Fruit fly (Drosophila melanogaster) whole organism, embryonic: ENCODE data around the gene eIF3h.
A peak's percentile ranks its signal among the peaks of the same experiment; 100 is the strongest.

ENCODE experiments used
- Blimp-1 ChIP-seq: fragments of 200-800 bp; sonication (Bioruptor generic); optimal IDR thresholded peaks from 3 replicates; lab custom pipeline; 2018; ENCODE audit warnings: missing biosample characterization, missing genetic modification characterization, mild to moderate bottlenecking, moderate library complexity, missing genetic modification reagents
- CG10543 ChIP-seq: fragments of 200-800 bp; sonication (Bioruptor generic); optimal IDR thresholded peaks from 3 replicates; lab custom pipeline; 2017; ENCODE audit warnings: missing biosample characterization, mild to moderate bottlenecking, missing genetic modification characterization, moderate library complexity
- CG11696 ChIP-seq: fragments of 200-800 bp; sonication (Bioruptor generic); IDR thresholded peaks from 2 replicates; pipeline ENCODE4 v1.3.6; 2022; ENCODE audit warnings: missing biosample characterization, missing genetic modification characterization
- CG12769 ChIP-seq: fragments of 200-800 bp; sonication (Bioruptor generic); optimal IDR thresholded peaks from 2 replicates; lab custom pipeline; 2019; ENCODE audit warnings: missing biosample characterization, mild to moderate bottlenecking, missing genetic modification characterization, moderate library complexity
- CG13894 ChIP-seq: fragments of 200-800 bp; sonication (Bioruptor generic); optimal IDR thresholded peaks from 3 replicates; lab custom pipeline; 2018; ENCODE audit warnings: missing biosample characterization, mild to moderate bottlenecking, missing genetic modification characterization, moderate library complexity
- CG14860 ChIP-seq: fragments of 200-800 bp; sonication (Bioruptor generic); IDR thresholded peaks from 3 replicates; pipeline ENCODE4 v1.3.6; 2022; ENCODE audit warnings: missing biosample characterization, missing genetic modification characterization; ENCODE audit not compliant: partially characterized antibody
- CG14965 ChIP-seq: fragments of 200-800 bp; sonication (Bioruptor generic); optimal IDR thresholded peaks from 2 replicates; lab custom pipeline; 2016; ENCODE audit warnings: missing biosample characterization, missing genetic modification characterization, borderline replicate concordance
- CG16779 ChIP-seq: fragments of 200-800 bp; sonication (Bioruptor generic); IDR thresholded peaks from 2 replicates; pipeline ENCODE4 v1.3.6; 2022; ENCODE audit warnings: missing biosample characterization, missing genetic modification characterization
- CG18262 ChIP-seq: fragments of 200-800 bp; optimal IDR thresholded peaks from 3 replicates; lab custom pipeline; 2019; ENCODE audit warnings: missing biosample characterization, mild to moderate bottlenecking, missing genetic modification characterization, moderate library complexity
- CG2199 ChIP-seq: fragments of 200-800 bp; sonication (Bioruptor generic); IDR thresholded peaks from 3 replicates; pipeline ENCODE4 v1.3.6; 2022; ENCODE audit warnings: missing biosample characterization, missing genetic modification characterization
- CG32772 ChIP-seq: fragments of 200-800 bp; sonication (Bioruptor generic); IDR thresholded peaks from 2 replicates; pipeline ENCODE4 v1.3.6; 2022; ENCODE audit warnings: missing biosample characterization, missing genetic modification characterization
- CG4282 ChIP-seq: fragments of 200-800 bp; sonication (Bioruptor generic); optimal IDR thresholded peaks from 2 replicates; lab custom pipeline; 2016; ENCODE audit warnings: missing biosample characterization, missing genetic modification characterization
- CG4854 ChIP-seq: fragments of 200-800 bp; sonication (Bioruptor generic); optimal IDR thresholded peaks from 2 replicates; lab custom pipeline; 2016; ENCODE audit warnings: missing biosample characterization, missing genetic modification characterization, inconsistent platforms
- CG6175 ChIP-seq: fragments of 200-800 bp; sonication (Bioruptor generic); IDR thresholded peaks from 3 replicates; pipeline ENCODE4 v1.3.6; 2022; ENCODE audit warnings: missing biosample characterization, missing genetic modification characterization
- Dbx ChIP-seq: fragments of 200-800 bp; sonication (Bioruptor generic); IDR thresholded peaks from 3 replicates; pipeline ENCODE4 v1.3.6; 2022; ENCODE audit warnings: missing biosample characterization, missing genetic modification characterization
- Dll ChIP-seq: fragments of 200-800 bp; sonication (Bioruptor generic); IDR thresholded peaks from 4 replicates; pipeline ENCODE4 v1.3.6; 2022; ENCODE audit warnings: missing biosample characterization, missing genetic modification characterization; ENCODE audit not compliant: partially characterized antibody
- Doc2 ChIP-seq: fragments of 200-800 bp; sonication (Bioruptor generic); IDR thresholded peaks from 2 replicates; pipeline ENCODE4 v1.3.6; 2022; ENCODE audit warnings: missing biosample characterization, missing genetic modification characterization
- Drgx ChIP-seq: fragments of 200-800 bp; sonication (Bioruptor generic); IDR thresholded peaks from 2 replicates; pipeline ENCODE4 v1.3.6; 2022; ENCODE audit warnings: missing biosample characterization, missing genetic modification characterization
- Elba2 ChIP-seq: fragments of 200-800 bp; sonication (Bioruptor generic); optimal IDR thresholded peaks from 3 replicates; lab custom pipeline; 2016; ENCODE audit warnings: missing biosample characterization, missing genetic modification characterization
- Ets65A ChIP-seq: fragments of 200-800 bp; sonication (Bioruptor generic); peaks from one replicate; lab custom pipeline; 2016; ENCODE audit warnings: missing biosample characterization, missing genetic modification characterization
- HLHmδ ChIP-seq: fragments of 200-800 bp; sonication (Bioruptor generic); optimal IDR thresholded peaks from 2 replicates; lab custom pipeline; 2018; ENCODE audit warnings: missing biosample characterization, mild to moderate bottlenecking, missing genetic modification characterization, moderate library complexity
- HmgD ChIP-seq: fragments of 200-800 bp; sonication (Bioruptor generic); optimal IDR thresholded peaks from 3 replicates; lab custom pipeline; 2016; ENCODE audit warnings: missing biosample characterization, missing genetic modification characterization
- Hmx ChIP-seq: fragments of 200-800 bp; sonication (Bioruptor generic); optimal IDR thresholded peaks from 2 replicates; lab custom pipeline; 2016; ENCODE audit warnings: missing biosample characterization, missing genetic modification characterization
- Hr78 ChIP-seq, 2 experiments: fragments of 200-800 bp in 1 of 2; fragments of >200 bp in 1 of 2; sonication (Bioruptor generic) in 1 of 2; optimal IDR thresholded peaks; 2 replicates each; lab custom pipeline; 2017 to 2019; ENCODE audit warnings: missing biosample characterization in 2 of 2, missing genetic modification characterization in 2 of 2, mild to moderate bottlenecking in 1 of 2, moderate library complexity in 1 of 2
- Lim3 ChIP-seq: fragments of 200-800 bp; sonication (Bioruptor generic); IDR thresholded peaks from 2 replicates; pipeline ENCODE4 v1.3.6; 2022; ENCODE audit warnings: missing biosample characterization, missing genetic modification characterization
- Med ChIP-seq: fragments of 200-800 bp; sonication (Bioruptor generic); peaks from one replicate; lab custom pipeline; 2016; ENCODE audit warnings: missing biosample characterization, missing genetic modification characterization, mild to moderate bottlenecking, inconsistent platforms, moderate library complexity
- Ptx1 ChIP-seq: fragments of 200-800 bp; sonication (Bioruptor generic); IDR thresholded peaks from 2 replicates; pipeline ENCODE4 v1.3.6; 2022; ENCODE audit warnings: missing biosample characterization, missing genetic modification characterization
- Rfx ChIP-seq: fragments of 200-800 bp; sonication (Bioruptor generic); IDR thresholded peaks from 2 replicates; pipeline ENCODE4 v1.3.6; 2022; ENCODE audit warnings: missing biosample characterization, missing genetic modification characterization
- az2 ChIP-seq: fragments of 200-800 bp; sonication (Bioruptor generic); optimal IDR thresholded peaks from 3 replicates; lab custom pipeline; 2016; ENCODE audit warnings: missing biosample characterization, missing genetic modification characterization
- btn ChIP-seq: fragments of 200-800 bp; sonication (Bioruptor generic); optimal IDR thresholded peaks from 2 replicates; lab custom pipeline; 2016; ENCODE audit warnings: missing biosample characterization, missing genetic modification characterization
- cg ChIP-seq: fragments of 200-800 bp; sonication (Bioruptor generic); optimal IDR thresholded peaks from 3 replicates; lab custom pipeline; 2019; ENCODE audit warnings: missing biosample characterization, mild to moderate bottlenecking, missing genetic modification characterization, moderate library complexity
- chinmo ChIP-seq: fragments of 200-800 bp; sonication (Bioruptor generic); IDR thresholded peaks from 4 replicates; pipeline ENCODE4 v1.3.6; 2022; ENCODE audit warnings: missing biosample characterization, missing genetic modification characterization; ENCODE audit not compliant: partially characterized antibody
- chm ChIP-seq: fragments of 200-800 bp; sonication (Bioruptor generic); IDR thresholded peaks from 2 replicates; pipeline ENCODE4 v1.3.6; 2022; ENCODE audit warnings: missing biosample characterization, missing genetic modification characterization
- ci ChIP-seq: fragments of 200-800 bp; sonication (Bioruptor generic); IDR thresholded peaks from 3 replicates; pipeline ENCODE4 v1.3.6; 2022; ENCODE audit warnings: missing biosample characterization, missing genetic modification characterization
- exex ChIP-seq: fragments of 200-800 bp; sonication (Bioruptor generic); optimal IDR thresholded peaks from 4 replicates; lab custom pipeline; 2018; ENCODE audit warnings: missing biosample characterization, mild to moderate bottlenecking, missing genetic modification characterization, moderate library complexity
- fd96Cb ChIP-seq: fragments of 200-800 bp; sonication (Bioruptor generic); optimal IDR thresholded peaks from 2 replicates; lab custom pipeline; 2018; ENCODE audit warnings: missing biosample characterization, mild to moderate bottlenecking, missing genetic modification characterization, moderate library complexity
- ftz-f1 ChIP-seq: fragments of 200-800 bp; sonication (Bioruptor generic); optimal IDR thresholded peaks from 2 replicates; lab custom pipeline; 2016; ENCODE audit warnings: missing biosample characterization, missing genetic modification characterization
- grn ChIP-seq: fragments of 200-800 bp; sonication (Bioruptor generic); optimal IDR thresholded peaks from 3 replicates; lab custom pipeline; 2017; ENCODE audit warnings: missing biosample characterization, missing genetic modification characterization
- ken ChIP-seq: fragments of 200-800 bp; sonication (Bioruptor generic); IDR thresholded peaks from 3 replicates; pipeline ENCODE4 v1.3.6; 2022; ENCODE audit warnings: missing biosample characterization, missing genetic modification characterization
- kni ChIP-seq: fragments of 200-800 bp; sonication (Bioruptor generic); optimal IDR thresholded peaks from 3 replicates; lab custom pipeline; 2017; ENCODE audit warnings: mild to moderate bottlenecking, missing biosample characterization, missing genetic modification reagents, missing genetic modification characterization
- lab ChIP-seq: fragments of 200-800 bp; sonication (Bioruptor generic); optimal IDR thresholded peaks from 3 replicates; lab custom pipeline; 2017; ENCODE audit warnings: missing biosample characterization, missing genetic modification characterization, mild to moderate bottlenecking, moderate library complexity, missing genetic modification reagents
- lilli ChIP-seq: fragments of 200-800 bp; sonication (Bioruptor generic); optimal IDR thresholded peaks from 3 replicates; lab custom pipeline; 2016; ENCODE audit warnings: missing biosample characterization, missing genetic modification characterization
- oc ChIP-seq: fragments of 200-800 bp; sonication (Bioruptor generic); optimal IDR thresholded peaks from 2 replicates; lab custom pipeline; 2018; ENCODE audit warnings: missing biosample characterization, mild to moderate bottlenecking, missing genetic modification characterization, moderate library complexity
- pb ChIP-seq: fragments of 200-800 bp; sonication (Bioruptor generic); optimal IDR thresholded peaks from 3 replicates; lab custom pipeline; 2016; ENCODE audit warnings: missing biosample characterization, missing genetic modification characterization
- sd ChIP-seq: fragments of 200-800 bp; sonication (Bioruptor generic); optimal IDR thresholded peaks from 3 replicates; lab custom pipeline; 2018; ENCODE audit warnings: missing biosample characterization, mild to moderate bottlenecking, missing genetic modification characterization, moderate library complexity
- sens ChIP-seq: fragments of 200-800 bp; sonication (Bioruptor generic); peaks from one replicate; lab custom pipeline; 2016; ENCODE audit warnings: missing biosample characterization, missing genetic modification characterization
- tio ChIP-seq: fragments of 200-800 bp; sonication (Bioruptor generic); optimal IDR thresholded peaks from 2 replicates; lab custom pipeline; 2017; ENCODE audit warnings: missing biosample characterization, missing genetic modification characterization, inconsistent platforms
- unc-4 ChIP-seq: fragments of 200-800 bp; sonication (Bioruptor generic); IDR thresholded peaks from 2 replicates; pipeline ENCODE4 v1.3.6; 2022; ENCODE audit warnings: missing biosample characterization, missing genetic modification characterization; ENCODE audit not compliant: partially characterized antibody
- wek ChIP-seq: fragments of 200-800 bp; sonication (Bioruptor generic); optimal IDR thresholded peaks from 3 replicates; lab custom pipeline; 2018; ENCODE audit warnings: missing biosample characterization, mild to moderate bottlenecking, missing genetic modification characterization, moderate library complexity
- z ChIP-seq: fragments of 200-800 bp; sonication (Bioruptor generic); IDR thresholded peaks from 3 replicates; pipeline ENCODE4 v1.3.6; 2022; ENCODE audit warnings: missing biosample characterization, missing genetic modification characterization

The eIF3h gene

dm6 chr2L:5044361-5044891, 8.5 kb downstream of the eIF3h start, which contains the start of gene CG31650:
Gene CG31650 (minus strand): TSS chr2L:5044712.
- TF ChIP-seq Drgx (GFP tag; lab: Robert Waterston, UW) = peak; percentile 17; the same call in 1 of the 2 replicates
- TF ChIP-seq grn (GFP tag; lab: Kevin White, UChicago) = peak; percentile 69
- no peak for TF ChIP-seq HLHmδ (GFP tag; lab: Kevin White, UChicago)
- peak; percentile 24 for TF ChIP-seq CG12769 (tag; lab: Kevin White, UChicago)
- TF ChIP-seq unc-4 (GFP tag; lab: Robert Waterston, UW) = 0 out of 2 replicates have a peak, but pooled peaks have one; percentile 37
- peak; percentile 14 for TF ChIP-seq CG4282 (GFP tag; lab: Kevin White, UChicago)
- TF ChIP-seq lab (GFP tag; lab: Kevin White, UChicago) = peak; percentile 16
- TF ChIP-seq CG11696 (GFP tag; lab: Robert Waterston, UW) = 0 out of 2 replicates have a peak, but pooled peaks have one; percentile 25
- TF ChIP-seq az2 (GFP tag; lab: Kevin White, UChicago) = no peak
- peak; percentile 33 for TF ChIP-seq CG13894 (tag; lab: Kevin White, UChicago)
- TF ChIP-seq wek (GFP tag; lab: Kevin White, UChicago) = peak; percentile 18
- no peak for TF ChIP-seq Dbx (GFP tag; lab: Robert Waterston, UW)
- peak; percentile 76; the same call in 1 of the 4 replicates for TF ChIP-seq chinmo (GFP tag; lab: Robert Waterston, UW)
- peak; percentile 21; the same call in 1 of the 3 replicates for TF ChIP-seq CG2199 (GFP tag; lab: Robert Waterston, UW)
- peak; percentile 11 for TF ChIP-seq ftz-f1 (GFP tag; lab: Kevin White, UChicago)
- peak; percentile 49 for TF ChIP-seq exex (tag; lab: Kevin White, UChicago)
- TF ChIP-seq Ets65A (GFP tag; lab: Kevin White, UChicago) = peak; percentile 32
- peak; percentile 27; the same call in 1 of the 2 replicates for TF ChIP-seq CG32772 (GFP tag; lab: Robert Waterston, UW)
- TF ChIP-seq Rfx = peak; percentile 6; the same call in 1 of the 2 replicates
- TF ChIP-seq kni (GFP tag; lab: Kevin White, UChicago) = peak; percentile 65
- TF ChIP-seq Ptx1 (GFP tag; lab: Robert Waterston, UW) = 0 out of 2 replicates have a peak, but pooled peaks have one; percentile 7
- no peak for TF ChIP-seq CG14965 (GFP tag; lab: Kevin White, UChicago)
- peak; percentile 12; the same call in 1 of the 3 replicates for TF ChIP-seq ken (GFP tag; lab: Robert Waterston, UW)
- no peak for TF ChIP-seq CG4854 (GFP tag; lab: Kevin White, UChicago)
- no peak for TF ChIP-seq CG18262 (tag; lab: Kevin White, UChicago)
- no peak for TF ChIP-seq Lim3 (GFP tag; lab: Robert Waterston, UW)
- no peak for TF ChIP-seq HmgD (GFP tag; lab: Kevin White, UChicago)
- peak; percentile 35 for TF ChIP-seq cg (GFP tag; lab: Kevin White, UChicago)
- no peak for TF ChIP-seq lilli (GFP tag; lab: Kevin White, UChicago)
- TF ChIP-seq Elba2 (GFP tag; lab: Kevin White, UChicago) = no peak
- TF ChIP-seq fd96Cb (tag; lab: Kevin White, UChicago) = no peak
- TF ChIP-seq tio (GFP tag; lab: Kevin White, UChicago) = no peak
- peak in 1 of 2 experiments; percentile 90 for TF ChIP-seq Hr78 (GFP tag; optimal IDR thresholded peaks at IDR 0.05; lab: Kevin White, UChicago)
- TF ChIP-seq Med (GFP tag; lab: Kevin White, UChicago) = peak; percentile 35
- peak; percentile 36 for TF ChIP-seq pb (GFP tag; lab: Kevin White, UChicago)
- TF ChIP-seq chm = peak; percentile 53
- TF ChIP-seq Blimp-1 (GFP tag; lab: Kevin White, UChicago) = peak; percentile 42
- peak; percentile 42; the same call in 2 of the 3 replicates for TF ChIP-seq CG6175
- TF ChIP-seq CG10543 (GFP tag; lab: Kevin White, UChicago) = peak; percentile 43
- peak; percentile 29 for TF ChIP-seq oc
- TF ChIP-seq sd (tag; lab: Kevin White, UChicago) = peak; percentile 30
- TF ChIP-seq Hmx = no peak
- no peak for TF ChIP-seq CG16779 (GFP tag; lab: Robert Waterston, UW)
- TF ChIP-seq CG14860 (GFP tag; lab: Robert Waterston, UW) = no peak
- peak; percentile 7; the same call in 2 of the 3 replicates for TF ChIP-seq ci (GFP tag; lab: Robert Waterston, UW)
- TF ChIP-seq btn (GFP tag; lab: Kevin White, UChicago) = peak; percentile 13
- no peak for TF ChIP-seq Dll (GFP tag; lab: Robert Waterston, UW)
- peak; percentile 17 for TF ChIP-seq sens (GFP tag; lab: Kevin White, UChicago)
- no peak for TF ChIP-seq z
- TF ChIP-seq Doc2 (GFP tag; lab: Robert Waterston, UW) = no peak
